Fruit fly (Drosophila melanogaster): ENCODE results near the gene CG7304.
A peak's percentile ranks its signal among the peaks of the same experiment; 100 is the strongest.

Gene CG7304

dm6 chr3L:15679420-15679819, at the start of gene CG7304:
Gene CG7304 (plus strand): TSS chr3L:15679720.
- no peak for TF ChIP-seq CG14711 (tag; optimal IDR thresholded peaks at IDR 0.05)
- no peak for TF ChIP-seq CG7045 (GFP tag; optimal IDR thresholded peaks at IDR 0.05)
- TF ChIP-seq CG33017 (tag; optimal IDR thresholded peaks at IDR 0.05): no peak
- no peak for TF ChIP-seq Hr96 (GFP tag; optimal IDR thresholded peaks at IDR 0.05)
- TF ChIP-seq ovo (GFP tag; optimal IDR thresholded peaks at IDR 0.05): no peak
- TF ChIP-seq Mnt (GFP tag; optimal IDR thresholded peaks at IDR 0.05): no peak
- no peak for TF ChIP-seq CG5204 (GFP tag; optimal IDR thresholded peaks at IDR 0.05)
- no peak for TF ChIP-seq cic (GFP tag; optimal IDR thresholded peaks at IDR 0.05)
- no peak for TF ChIP-seq CG7101 (tag; optimal IDR thresholded peaks at IDR 0.05)
- TF ChIP-seq CG12768 (GFP tag; optimal IDR thresholded peaks at IDR 0.05): no peak
- TF ChIP-seq CG11617 (GFP tag; optimal IDR thresholded peaks at IDR 0.05): no peak
- no peak for TF ChIP-seq Clk (GFP tag; optimal IDR thresholded peaks at IDR 0.05)
- TF ChIP-seq toe (GFP tag; optimal IDR thresholded peaks at IDR 0.05): no peak
- TF ChIP-seq pad (GFP tag; optimal IDR thresholded peaks at IDR 0.05): no peak
- TF ChIP-seq kay (GFP tag; ENCODE audit: borderline replicate concordance): no peak
- TF ChIP-seq cnc (optimal IDR thresholded peaks at IDR 0.05): no peak
- TF ChIP-seq tj (GFP tag; optimal IDR thresholded peaks at IDR 0.05): no peak
- no peak for TF ChIP-seq bab1 (GFP tag; optimal IDR thresholded peaks at IDR 0.05)

- TF ChIP-seq Clk (GFP tag; optimal IDR thresholded peaks at IDR 0.05) (no peak), cic (GFP tag; optimal IDR thresholded peaks at IDR 0.05) (no peak), toe (GFP tag; optimal IDR thresholded peaks at IDR 0.05) (no peak), cnc (optimal IDR thresholded peaks at IDR 0.05) (no peak), Hr96 (GFP tag; optimal IDR thresholded peaks at IDR 0.05) (no peak), CG11617 (GFP tag; optimal IDR thresholded peaks at IDR 0.05) (no peak), CG33017 (tag; optimal IDR thresholded peaks at IDR 0.05) (no peak), CG7045 (GFP tag; optimal IDR thresholded peaks at IDR 0.05) (no peak), ovo (GFP tag; optimal IDR thresholded peaks at IDR 0.05) (no peak), Crg-1 (GFP tag; optimal IDR thresholded peaks at IDR 0.05) (no peak), CG14711 (tag; optimal IDR thresholded peaks at IDR 0.05) (no peak), CG7101 (tag; optimal IDR thresholded peaks at IDR 0.05) (no peak), Mnt (GFP tag; optimal IDR thresholded peaks at IDR 0.05) (no peak), CG12768 (GFP tag; optimal IDR thresholded peaks at IDR 0.05) (no peak)
Observed at dm6 chr3L:15631067-15631466, 48.5 kb upstream of the CG7304 start.

DNA sequence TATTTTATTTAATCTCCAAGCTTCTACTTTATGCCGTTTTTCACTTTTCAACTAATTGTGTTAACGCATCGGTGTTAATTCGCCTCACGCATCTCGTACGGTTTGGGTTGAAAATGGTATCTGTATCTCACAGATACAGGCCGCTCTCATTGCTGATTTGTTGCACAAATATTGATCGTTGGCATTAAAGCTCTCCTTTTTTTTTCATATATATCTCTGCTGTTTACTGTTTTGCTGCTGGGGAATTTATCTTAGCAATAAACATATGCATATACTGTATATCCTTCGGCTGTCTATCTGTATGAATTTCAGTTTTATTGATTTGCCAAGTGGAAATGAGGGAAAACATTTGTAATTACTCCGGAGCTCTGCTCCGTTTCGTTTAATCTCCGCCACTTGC, 46.9 kb upstream of the CG7304 start:
- TF ChIP-seq CG7101 (tag; optimal IDR thresholded peaks at IDR 0.05) (peak; percentile 5), kay (GFP tag; ENCODE audit: borderline replicate concordance) (peak; percentile 23), cnc (optimal IDR thresholded peaks at IDR 0.05) (no peak)

- TF ChIP-seq kay (GFP tag; ENCODE audit: borderline replicate concordance) (no peak), CG5204 (GFP tag; optimal IDR thresholded peaks at IDR 0.05) (peak; percentile 1), CG11617 (GFP tag; optimal IDR thresholded peaks at IDR 0.05) (peak; percentile 25), CG7101 (tag; optimal IDR thresholded peaks at IDR 0.05) (peak; percentile 72), pad (GFP tag; optimal IDR thresholded peaks at IDR 0.05) (no peak), bab1 (GFP tag; optimal IDR thresholded peaks at IDR 0.05) (no peak), CG1620 (GFP tag; optimal IDR thresholded peaks at IDR 0.05) (no peak), ovo (GFP tag; optimal IDR thresholded peaks at IDR 0.05) (no peak), CG33017 (tag; optimal IDR thresholded peaks at IDR 0.05) (peak; percentile 78), Hr96 (GFP tag; optimal IDR thresholded peaks at IDR 0.05) (no peak), Clk (GFP tag; optimal IDR thresholded peaks at IDR 0.05) (no peak), CG7045 (GFP tag; optimal IDR thresholded peaks at IDR 0.05) (peak; percentile 13), cic (GFP tag; optimal IDR thresholded peaks at IDR 0.05) (peak; percentile 28), tj (GFP tag; optimal IDR thresholded peaks at IDR 0.05) (no peak), Mnt (GFP tag; optimal IDR thresholded peaks at IDR 0.05) (no peak), toe (GFP tag; optimal IDR thresholded peaks at IDR 0.05) (no peak), CG14711 (tag; optimal IDR thresholded peaks at IDR 0.05) (peak; percentile 62), CG12768 (GFP tag; optimal IDR thresholded peaks at IDR 0.05) (peak; percentile 10), Crg-1 (GFP tag; optimal IDR thresholded peaks at IDR 0.05) (no peak), cnc (optimal IDR thresholded peaks at IDR 0.05) (no peak)
Observed at dm6 chr3L:15634368-15635075, 45.0 kb upstream of the CG7304 start.

- TF ChIP-seq CG33017 (tag; optimal IDR thresholded peaks at IDR 0.05) (peak; percentile 12), cic (GFP tag; optimal IDR thresholded peaks at IDR 0.05) (peak; percentile 69), bab1 (GFP tag; optimal IDR thresholded peaks at IDR 0.05) (no peak)
Observed at dm6 chr3L:15636359-15636758, 43.2 kb upstream of the CG7304 start.

dm6 chr3L:15636978-15637377, 42.5 kb upstream of the CG7304 start:
- TF ChIP-seq CG11617 (GFP tag; optimal IDR thresholded peaks at IDR 0.05) (no peak), tj (GFP tag; optimal IDR thresholded peaks at IDR 0.05) (no peak), CG1620 (GFP tag; optimal IDR thresholded peaks at IDR 0.05) (no peak), toe (GFP tag; optimal IDR thresholded peaks at IDR 0.05) (no peak), Hr96 (GFP tag; optimal IDR thresholded peaks at IDR 0.05) (no peak), CG7045 (GFP tag; optimal IDR thresholded peaks at IDR 0.05) (no peak), bab1 (GFP tag; optimal IDR thresholded peaks at IDR 0.05) (no peak), Crg-1 (GFP tag; optimal IDR thresholded peaks at IDR 0.05) (no peak), pad (GFP tag; optimal IDR thresholded peaks at IDR 0.05) (no peak)

DNA sequence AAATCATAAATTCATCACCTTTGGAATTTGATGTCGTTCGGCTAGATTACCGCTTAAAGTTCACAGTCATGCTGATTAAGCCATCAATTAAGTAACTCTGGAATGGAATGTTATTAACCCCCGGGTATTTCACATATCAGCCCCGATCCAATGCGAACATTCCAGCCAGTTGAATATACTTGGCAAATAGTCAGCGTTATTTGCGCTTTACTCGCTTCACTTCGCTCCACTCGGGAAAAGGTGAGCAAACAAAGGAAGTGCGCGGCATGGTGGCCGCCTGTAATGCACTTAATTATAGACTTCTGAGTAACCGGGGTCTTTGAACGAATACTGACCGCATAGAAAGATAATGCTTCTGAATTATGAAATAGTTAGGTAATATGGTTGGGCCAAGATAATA, 41.9 kb upstream of the CG7304 start:
- no peak for TF ChIP-seq ovo (GFP tag; optimal IDR thresholded peaks at IDR 0.05)
- TF ChIP-seq kay (GFP tag; ENCODE audit: borderline replicate concordance): peak; percentile 49
- no peak for TF ChIP-seq Clk (GFP tag; optimal IDR thresholded peaks at IDR 0.05)
- no peak for TF ChIP-seq cnc (optimal IDR thresholded peaks at IDR 0.05)
- no peak for TF ChIP-seq Crg-1 (GFP tag; optimal IDR thresholded peaks at IDR 0.05)

All from whole organism, adult.